Worm (Caenorhabditis elegans): ENCODE measurements around the gene nhr-96.

DNA sequence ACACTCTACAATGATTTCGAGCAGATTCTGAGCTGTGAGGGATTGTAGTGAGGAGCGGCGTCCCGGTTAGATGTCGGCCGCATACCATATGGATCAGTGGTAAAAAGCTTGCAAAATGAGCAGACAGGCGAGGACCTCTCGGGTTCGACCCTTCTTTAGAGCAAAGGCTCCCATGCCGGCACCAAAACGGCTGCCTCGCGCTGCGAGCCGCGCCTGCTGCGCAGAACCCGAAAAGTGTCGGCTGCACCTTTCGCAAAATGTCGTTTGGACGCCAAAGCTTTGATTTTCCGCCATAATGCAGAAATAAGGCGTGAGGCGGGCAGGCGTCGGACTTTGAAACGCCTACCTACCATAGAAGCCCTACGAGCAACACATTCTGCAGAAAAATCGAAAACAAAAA, 42.9 kb upstream of the nhr-96 start:
- TF ChIP-seq unc-42 (tag; optimal IDR thresholded peaks at IDR 0.05) (no peak), pha-2 (tag; optimal IDR thresholded peaks at IDR 0.05) (no peak), dmd-4 (tag; optimal IDR thresholded peaks at IDR 0.05; ENCODE audit: borderline replicate concordance) (no peak), ref-2 (tag; optimal IDR thresholded peaks at IDR 0.05) (no peak), nhr-11 (tag; optimal IDR thresholded peaks at IDR 0.05) (no peak), ceh-31 (tag; optimal IDR thresholded peaks at IDR 0.05) (no peak), lin-11 (tag; optimal IDR thresholded peaks at IDR 0.05) (no peak), hlh-6 (tag; optimal IDR thresholded peaks at IDR 0.05) (no peak), ceh-24 (tag; optimal IDR thresholded peaks at IDR 0.05) (no peak), hlh-13 (GFP tag; optimal IDR thresholded peaks at IDR 0.05) (no peak)
